Worm (Caenorhabditis elegans) whole organism, L3 larva: ENCODE results near the gene wdfy-2.

Source experiments
- egl-27 ChIP-seq: sonication (generic microtip); optimal IDR thresholded peaks from 4 replicates; lab custom pipeline; 2017; ENCODE audit warnings: missing biosample characterization, missing genetic modification reagents, missing genetic modification characterization
- nhr-12 ChIP-seq: fragments of 150-350 bp; optimal IDR thresholded peaks from 2 replicates; lab custom pipeline; 2014; ENCODE audit warnings: missing biosample characterization, missing genetic modification characterization
- tbx-2 ChIP-seq: sonication (generic microtip); optimal IDR thresholded peaks from 2 replicates; lab custom pipeline; 2016; ENCODE audit warnings: mild to moderate bottlenecking, missing genetic modification characterization, missing compliant biosample characterization
- unc-62 ChIP-seq: fragments of 150-350 bp; sonication (generic microtip); optimal IDR thresholded peaks from 4 replicates; lab custom pipeline; 2014; ENCODE audit warnings: missing biosample characterization, missing genetic modification reagents, missing genetic modification characterization
- zag-1 ChIP-seq: fragments of 150-350 bp; optimal IDR thresholded peaks from 2 replicates; lab custom pipeline; 2014; ENCODE audit warnings: missing biosample characterization, missing genetic modification characterization

DNA sequence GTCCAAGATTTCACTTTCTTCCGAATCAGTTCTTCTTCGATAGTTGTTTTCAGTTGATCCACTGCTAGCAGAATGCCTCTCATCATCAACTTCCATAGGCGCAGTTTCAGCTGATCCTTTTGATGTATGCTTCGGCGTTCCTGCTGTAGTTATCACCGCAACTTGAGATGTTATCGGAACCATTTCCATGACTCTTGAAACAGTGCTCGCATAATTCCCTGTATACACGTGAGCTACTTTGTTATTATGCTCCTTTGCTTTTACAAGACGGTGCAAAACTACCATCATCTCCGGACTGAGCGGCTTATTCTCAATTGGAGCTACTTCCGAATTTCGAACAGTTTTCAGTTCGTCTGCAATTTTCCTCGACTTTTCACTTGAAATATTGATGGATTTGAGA is 42.5 kb upstream of the wdfy-2 start:
- TF ChIP-seq tbx-2 (tag; lab: Kevin White, UChicago) (no peak), unc-62 (no peak), zag-1 (tag; lab: Kevin White, UChicago) (no peak), egl-27 (tag; lab: Kevin White, UChicago) (no peak), nhr-12 (tag; lab: Kevin White, UChicago) (no peak)
